Worm (Caenorhabditis elegans) whole organism, young adult: Measurements from ENCODE around the gene flap-1.

Source experiments
- pha-4 ChIP-seq: fragments of 150-350 bp; sonication (generic microtip); optimal IDR thresholded peaks from 2 replicates; lab custom pipeline; 2014; ENCODE audit warnings: missing biosample characterization, missing genetic modification reagents, missing genetic modification characterization
- snpc-1.3 ChIP-seq: sonication (generic microtip); optimal IDR thresholded peaks from 2 replicates; lab custom pipeline; 2017; ENCODE audit warnings: missing genetic modification characterization, mild to moderate bottlenecking, missing compliant biosample characterization, antibody characterized with exemption, moderate library complexity, missing genotype, missing genetic modification reagents; ENCODE audit not compliant: insufficient read depth
- tbp1 ChIP-seq: fragments of 200-800 bp; sonication (Bioruptor generic); optimal IDR thresholded peaks from 2 replicates; lab custom pipeline; 2018; ENCODE audit warnings: mild to moderate bottlenecking, missing genetic modification characterization, missing compliant biosample characterization
- unc-62 ChIP-seq: fragments of 150-350 bp; optimal IDR thresholded peaks from 2 replicates; lab custom pipeline; 2014; ENCODE audit warnings: missing biosample characterization, missing genetic modification reagents, missing genetic modification characterization

- TF ChIP-seq pha-4 (no peak), snpc-1.3 (tag; lab: Kevin White, UChicago) (no peak), tbp1 (no peak), unc-62 (GFP tag; lab: Kevin White, UChicago) (no peak)
Observed at ce11 chrIII:6914840-6915239, 13.8 kb downstream of the flap-1 start.
